Worm (Caenorhabditis elegans) whole organism, L4 larva: ENCODE data around the gene F14F9.8.

Experiments
- F10B5.3 ChIP-seq: sonication (generic microtip); optimal IDR thresholded peaks from 2 replicates; lab custom pipeline; 2016; ENCODE audit warnings: mild to moderate bottlenecking, missing genetic modification characterization, missing compliant biosample characterization
- F44E2.7 ChIP-seq: fragments of 200-800 bp; sonication (Bioruptor generic); IDR thresholded peaks from 2 replicates; pipeline ENCODE4 v2.1.2; 2022; ENCODE audit warnings: missing genetic modification characterization, missing compliant biosample characterization
- R02D3.7 ChIP-seq: fragments of 150-350 bp; sonication (generic microtip); optimal IDR thresholded peaks from 3 replicates; lab custom pipeline; 2014; ENCODE audit warnings: missing biosample characterization, missing genetic modification characterization
- Y5F2A.4 ChIP-seq: fragments of 200-800 bp; sonication (Bioruptor generic); optimal IDR thresholded peaks from 2 replicates; lab custom pipeline; 2018; ENCODE audit warnings: mild to moderate bottlenecking, missing genetic modification characterization, missing compliant biosample characterization
- Y75B8A.6 ChIP-seq: fragments of 200-800 bp; sonication (Bioruptor generic); IDR thresholded peaks from 2 replicates; pipeline ENCODE4 v1.3.6; 2022; ENCODE audit warnings: missing genetic modification reagents, missing genetic modification characterization, missing compliant biosample characterization
- ZK337.2 ChIP-seq: fragments of 200-800 bp; sonication (Bioruptor generic); IDR thresholded peaks from 2 replicates; pipeline ENCODE4 v1.3.6; 2022; ENCODE audit warnings: missing genetic modification reagents, missing genetic modification characterization, missing compliant biosample characterization
- aha-1 ChIP-seq: fragments of 150-350 bp; peaks from one replicate; lab custom pipeline; 2014; ENCODE audit warnings: missing biosample characterization, missing genetic modification characterization
- ama-1 ChIP-seq: fragments of 150-350 bp; optimal IDR thresholded peaks from 2 replicates; lab custom pipeline; 2014; ENCODE audit warnings: inconsistent platforms, mixed read lengths
- arid-1 ChIP-seq: fragments of 200-800 bp; sonication (Bioruptor generic); conservative IDR thresholded peaks from 2 replicates; pipeline ENCODE4 v1.3.6; 2022; ENCODE audit warnings: missing genetic modification reagents, missing genetic modification characterization, missing compliant biosample characterization
- attf-4 ChIP-seq: sonication (generic microtip); optimal IDR thresholded peaks from 3 replicates; lab custom pipeline; 2017; ENCODE audit warnings: missing biosample characterization, missing genetic modification characterization
- ceh-20 ChIP-seq: fragments of 200-800 bp; sonication (Bioruptor generic); IDR thresholded peaks from 2 replicates; pipeline ENCODE4 v1.3.6; 2022; ENCODE audit warnings: missing genetic modification reagents, missing genetic modification characterization, missing compliant biosample characterization
- ceh-44 ChIP-seq: fragments of 200-800 bp; sonication (Bioruptor generic); IDR thresholded peaks from 2 replicates; pipeline ENCODE4 v1.3.6; 2022; ENCODE audit warnings: missing genetic modification reagents, missing genetic modification characterization, missing compliant biosample characterization
- ceh-62 ChIP-seq: sonication (generic microtip); optimal IDR thresholded peaks from 2 replicates; lab custom pipeline; 2017; ENCODE audit warnings: missing biosample characterization, missing genetic modification characterization
- ceh-82 ChIP-seq: sonication (generic microtip); optimal IDR thresholded peaks from 2 replicates; lab custom pipeline; 2017; ENCODE audit warnings: missing biosample characterization, missing genetic modification characterization
- ces-1 ChIP-seq: fragments of 150-350 bp; sonication (generic microtip); optimal IDR thresholded peaks from 4 replicates; lab custom pipeline; 2014; ENCODE audit warnings: missing biosample characterization, missing genetic modification reagents, missing genetic modification characterization
- cey-2 ChIP-seq: sonication (generic microtip); optimal IDR thresholded peaks from 3 replicates; lab custom pipeline; 2017; ENCODE audit warnings: missing genetic modification characterization, mild to moderate bottlenecking, missing compliant biosample characterization, antibody characterized with exemption, borderline replicate concordance; ENCODE audit not compliant: insufficient read depth
- daf-12 ChIP-seq: fragments of 150-350 bp; optimal IDR thresholded peaks from 2 replicates; lab custom pipeline; 2014; ENCODE audit warnings: missing biosample characterization, missing genetic modification reagents, missing genetic modification characterization
- daf-8 ChIP-seq: fragments of 200-800 bp; sonication (Bioruptor generic); IDR thresholded peaks from 2 replicates; pipeline ENCODE4 v1.3.6; 2022; ENCODE audit warnings: missing genetic modification characterization, missing compliant biosample characterization
- dmd-6 ChIP-seq: fragments of 200-800 bp; sonication (Bioruptor generic); IDR thresholded peaks from 2 replicates; pipeline ENCODE4 v1.3.6; 2022; ENCODE audit warnings: missing genetic modification reagents, missing genetic modification characterization, missing compliant biosample characterization
- fkh-10 ChIP-seq: fragments of 150-350 bp; optimal IDR thresholded peaks from 2 replicates; lab custom pipeline; 2014; ENCODE audit warnings: missing biosample characterization, missing genetic modification reagents, missing genetic modification characterization
- fos-1 ChIP-seq: fragments of 150-350 bp; optimal IDR thresholded peaks from 2 replicates; lab custom pipeline; 2014; ENCODE audit warnings: missing biosample characterization, missing genetic modification characterization
- gei-8 ChIP-seq: fragments of 200-800 bp; sonication (Bioruptor generic); optimal IDR thresholded peaks from 2 replicates; lab custom pipeline; 2018; ENCODE audit warnings: mild to moderate bottlenecking, missing genetic modification characterization, missing compliant biosample characterization
- hlh-30 ChIP-seq: sonication (generic microtip); optimal IDR thresholded peaks from 2 replicates; lab custom pipeline; 2017; ENCODE audit warnings: antibody characterized with exemption, mild to moderate bottlenecking, missing genetic modification characterization, missing compliant biosample characterization; ENCODE audit not compliant: insufficient read depth
- lim-7 ChIP-seq: fragments of 200-800 bp; sonication (Bioruptor generic); IDR thresholded peaks from 2 replicates; pipeline ENCODE4 v1.3.6; 2022; ENCODE audit warnings: missing genetic modification characterization, missing compliant biosample characterization
- lin-1 ChIP-seq: fragments of 200-800 bp; sonication (Bioruptor generic); IDR thresholded peaks from 2 replicates; pipeline ENCODE4 v1.3.6; 2022; ENCODE audit warnings: missing genetic modification reagents, missing genetic modification characterization, missing compliant biosample characterization
- lin-13 ChIP-seq: fragments of 150-350 bp; optimal IDR thresholded peaks from 2 replicates; lab custom pipeline; 2014; ENCODE audit warnings: missing biosample characterization, missing genetic modification reagents, missing genetic modification characterization
- lin-15B ChIP-seq: fragments of 150-350 bp; sonication (generic microtip); optimal IDR thresholded peaks from 3 replicates; lab custom pipeline; 2014; ENCODE audit warnings: missing biosample characterization, missing genetic modification characterization
- lin-29 ChIP-seq: fragments of 200-800 bp; sonication (Bioruptor generic); IDR thresholded peaks from 2 replicates; pipeline ENCODE4 v1.3.6; 2022; ENCODE audit warnings: missing genetic modification reagents, missing genetic modification characterization, missing compliant biosample characterization
- lin-39 ChIP-seq: fragments of 150-350 bp; optimal IDR thresholded peaks from 2 replicates; lab custom pipeline; 2014; ENCODE audit warnings: missing biosample characterization, missing genetic modification reagents, missing genetic modification characterization
- madf-9 ChIP-seq: fragments of 200-800 bp; sonication (Bioruptor generic); conservative IDR thresholded peaks from 2 replicates; pipeline ENCODE4 v1.3.6; 2022; ENCODE audit warnings: missing genetic modification reagents, missing genetic modification characterization, missing compliant biosample characterization
- nhr-10 ChIP-seq: fragments of 150-350 bp; optimal IDR thresholded peaks from 2 replicates; lab custom pipeline; 2014; ENCODE audit warnings: missing biosample characterization, missing genetic modification characterization
- nhr-237 ChIP-seq: sonication (generic microtip); optimal IDR thresholded peaks from 2 replicates; lab custom pipeline; 2017; ENCODE audit warnings: missing biosample characterization, missing genetic modification characterization
- nhr-28 ChIP-seq: fragments of 150-350 bp; optimal IDR thresholded peaks from 2 replicates; lab custom pipeline; 2014; ENCODE audit warnings: missing biosample characterization, missing genetic modification characterization
- nhr-6 ChIP-seq: fragments of 150-350 bp; optimal IDR thresholded peaks from 2 replicates; lab custom pipeline; 2014; ENCODE audit warnings: missing biosample characterization, missing genetic modification characterization
- nhr-76 ChIP-seq: fragments of 150-350 bp; optimal IDR thresholded peaks from 2 replicates; lab custom pipeline; 2014; ENCODE audit warnings: missing biosample characterization, missing genetic modification characterization
- pha-4 ChIP-seq, 2 experiments: fragments of 150-350 bp in 1 of 2; fragments of 200-800 bp in 1 of 2; sonication (Bioruptor generic) in 1 of 2; IDR thresholded peaks in 1 of 2; optimal IDR thresholded peaks in 1 of 2; 2 replicates each; pipeline versions ENCODE4 v1.3.6 to Lab custom; 2014 to 2022; ENCODE audit warnings: missing genetic modification characterization in 2 of 2, missing genetic modification reagents in 2 of 2, missing biosample characterization in 1 of 2, missing compliant biosample characterization in 1 of 2
- saeg-2 ChIP-seq: fragments of 200-800 bp; sonication (Bioruptor generic); IDR thresholded peaks from 2 replicates; pipeline ENCODE4 v1.3.6; 2022; ENCODE audit warnings: missing genetic modification reagents, missing genetic modification characterization, missing compliant biosample characterization
- sdz-12 ChIP-seq: fragments of 200-800 bp; sonication (Bioruptor generic); optimal IDR thresholded peaks from 2 replicates; lab custom pipeline; 2018; ENCODE audit warnings: mild to moderate bottlenecking, missing genetic modification characterization, missing compliant biosample characterization
- skn-1 ChIP-seq: fragments of 150-350 bp; optimal IDR thresholded peaks from 2 replicates; lab custom pipeline; 2014; ENCODE audit warnings: missing biosample characterization, missing genetic modification characterization
- snpc-1.2 ChIP-seq: fragments of 200-800 bp; sonication (Bioruptor generic); IDR thresholded peaks from 2 replicates; pipeline ENCODE4 v1.3.6; 2022; ENCODE audit warnings: missing genetic modification reagents, missing genetic modification characterization, missing compliant biosample characterization
- snpc-4 ChIP-seq: fragments of 150-350 bp; optimal IDR thresholded peaks from 2 replicates; lab custom pipeline; 2014; ENCODE audit warnings: missing biosample characterization, missing genetic modification characterization
- tag-97 ChIP-seq: fragments of 200-800 bp; sonication (Bioruptor generic); IDR thresholded peaks from 2 replicates; pipeline ENCODE4 v1.3.6; 2022; ENCODE audit warnings: missing genetic modification characterization, missing compliant biosample characterization
- tra-1 ChIP-seq: fragments of 200-800 bp; sonication (Bioruptor generic); IDR thresholded peaks from 2 replicates; pipeline ENCODE4 v1.3.6; 2022; ENCODE audit warnings: missing genetic modification reagents, missing genetic modification characterization, missing compliant biosample characterization
- unc-130 ChIP-seq: sonication (generic microtip); optimal IDR thresholded peaks from 2 replicates; lab custom pipeline; 2016; ENCODE audit warnings: missing genetic modification reagents, missing genetic modification characterization, missing compliant biosample characterization
- unc-39 ChIP-seq: sonication (generic microtip); optimal IDR thresholded peaks from 2 replicates; lab custom pipeline; 2017; ENCODE audit warnings: missing biosample characterization, missing genetic modification characterization
- unc-62 ChIP-seq, 3 experiments: fragments of 150-350 bp in 1 of 3; sonication (generic microtip); optimal IDR thresholded peaks in 2 of 3; peaks in 1 of 3; 1 replicate in 1 of 3; 2 replicates in 2 of 3; lab custom pipeline; 2014 to 2017; ENCODE audit warnings: missing biosample characterization in 3 of 3, missing genetic modification characterization in 3 of 3, missing genetic modification reagents in 3 of 3, missing genotype in 1 of 3
- zfp-2 ChIP-seq: sonication (generic microtip); optimal IDR thresholded peaks from 2 replicates; lab custom pipeline; 2016; ENCODE audit warnings: mild to moderate bottlenecking, missing genetic modification characterization, missing compliant biosample characterization
- zip-11 ChIP-seq: fragments of 200-800 bp; sonication (Bioruptor generic); IDR thresholded peaks from 2 replicates; pipeline ENCODE4 v1.3.6; 2022; ENCODE audit warnings: missing genetic modification characterization, missing compliant biosample characterization
- ztf-11 ChIP-seq: fragments of 150-350 bp; optimal IDR thresholded peaks from 2 replicates; lab custom pipeline; 2014; ENCODE audit warnings: missing biosample characterization, missing genetic modification characterization
- ztf-7 ChIP-seq: fragments of 150-350 bp; optimal IDR thresholded peaks from 2 replicates; lab custom pipeline; 2014; ENCODE audit warnings: missing biosample characterization, missing genetic modification characterization

F14F9.8 gene

ce11 chrV:5130018-5130417 is at the start of gene F14F9.8:
Gene F14F9.8, plus strand, starts transcription at chrV:5130318.
- no peak for TF ChIP-seq ama-1 (lab: Kevin White, UChicago)
- TF ChIP-seq unc-62 (GFP tag; optimal IDR thresholded peaks at IDR 0.05 in 1 of 2; lab: Kevin White, UChicago) = peak in 1 of 2 experiments; percentile 4
- TF ChIP-seq unc-62 (tag; optimal IDR thresholded peaks at IDR 0.05; lab: Kevin White, UChicago) = no peak
- peak; percentile 79 for TF ChIP-seq aha-1 (tag; lab: Kevin White, UChicago)

- TF ChIP-seq gei-8 = no peak
- no peak for TF ChIP-seq ZK337.2 (GFP tag; lab: Robert Waterston, UW)
- no peak for TF ChIP-seq sdz-12 (GFP tag; lab: Kevin White, UChicago)
- no peak for TF ChIP-seq daf-8
- no peak for TF ChIP-seq unc-62 (GFP tag; optimal IDR thresholded peaks at IDR 0.05 in 1 of 2; lab: Kevin White, UChicago)
- no peak for TF ChIP-seq unc-62 (tag; optimal IDR thresholded peaks at IDR 0.05; lab: Kevin White, UChicago)
- TF ChIP-seq cey-2 = no peak
- TF ChIP-seq tra-1 (GFP tag; lab: Robert Waterston, UW) = no peak
- no peak for TF ChIP-seq tag-97 (GFP tag; lab: Robert Waterston, UW)
- TF ChIP-seq hlh-30 (tag; lab: Kevin White, UChicago) = peak; percentile 48
- TF ChIP-seq fkh-10 (GFP tag; lab: Kevin White, UChicago) = no peak
- no peak for TF ChIP-seq Y75B8A.6 (GFP tag; lab: Robert Waterston, UW)
- no peak for TF ChIP-seq F10B5.3 (tag; lab: Kevin White, UChicago)
- no peak for TF ChIP-seq lin-29 (GFP tag; lab: Robert Waterston, UW)
- peak; percentile 19 for TF ChIP-seq nhr-6 (tag; lab: Kevin White, UChicago)
- peak; percentile 93 for TF ChIP-seq nhr-28 (tag; lab: Kevin White, UChicago)
- TF ChIP-seq madf-9 = no peak
- TF ChIP-seq ztf-11 (tag; lab: Kevin White, UChicago) = no peak
- no peak for TF ChIP-seq skn-1 (tag; lab: Kevin White, UChicago)
- no peak for TF ChIP-seq lin-13
- TF ChIP-seq ces-1 = no peak
- TF ChIP-seq unc-130 (GFP tag; lab: Kevin White, UChicago) = no peak
- TF ChIP-seq attf-4 (tag; lab: Kevin White, UChicago) = no peak
- TF ChIP-seq pha-4 (GFP tag; IDR thresholded peaks at IDR 0.05; lab: Robert Waterston, UW) = no peak
- TF ChIP-seq pha-4 (tag; optimal IDR thresholded peaks at IDR 0.05; lab: Kevin White, UChicago) = no peak
- no peak for TF ChIP-seq ceh-44 (GFP tag; lab: Robert Waterston, UW)
- TF ChIP-seq ztf-7 (tag; lab: Kevin White, UChicago) = peak; percentile 98
- TF ChIP-seq nhr-76 (tag; lab: Kevin White, UChicago) = no peak
- TF ChIP-seq fos-1 = no peak
- TF ChIP-seq snpc-4 (tag; lab: Kevin White, UChicago) = no peak
- TF ChIP-seq saeg-2 (GFP tag; lab: Robert Waterston, UW) = no peak
- no peak for TF ChIP-seq zip-11 (GFP tag; lab: Robert Waterston, UW)
- TF ChIP-seq nhr-237 (tag; lab: Kevin White, UChicago) = no peak
- no peak for TF ChIP-seq arid-1 (GFP tag; lab: Robert Waterston, UW)
- no peak for TF ChIP-seq daf-12 (tag; lab: Kevin White, UChicago)
- no peak for TF ChIP-seq ceh-62 (tag; lab: Kevin White, UChicago)
- TF ChIP-seq dmd-6 = peak; percentile 37; the same call in 1 of the 2 replicates
- no peak for TF ChIP-seq unc-39 (tag; lab: Kevin White, UChicago)
- no peak for TF ChIP-seq nhr-10 (tag; lab: Kevin White, UChicago)
- TF ChIP-seq zfp-2 = no peak
- TF ChIP-seq lin-39 (tag; lab: Kevin White, UChicago) = no peak
- no peak for TF ChIP-seq lin-15B (tag; lab: Kevin White, UChicago)
- no peak for TF ChIP-seq lim-7 (GFP tag; lab: Robert Waterston, UW)
- TF ChIP-seq R02D3.7 = no peak
- TF ChIP-seq Y5F2A.4 (GFP tag; lab: Kevin White, UChicago) = no peak
- TF ChIP-seq ceh-20 (GFP tag; lab: Robert Waterston, UW) = no peak
- no peak for TF ChIP-seq F44E2.7
- no peak for TF ChIP-seq ceh-82
- TF ChIP-seq snpc-1.2 (GFP tag; lab: Robert Waterston, UW) = no peak
- no peak for TF ChIP-seq lin-1 (GFP tag; lab: Robert Waterston, UW)
Observed at ce11 chrV:5080853-5081338, 49.2 kb upstream of the F14F9.8 start, which contains the start of gene Y58A7A.3. Gene Y58A7A.3, minus strand, starts transcription at chrV:5080903.
